Fruit fly (Drosophila melanogaster): ENCODE data around the gene CG13398.

CG13398 gene

dm6 chr2L:8374235-8374634 lies 40.8 kb downstream of the CG13398 start, which contains the start of gene Wdr82 (continued):
- TF ChIP-seq CG13287 (GFP tag; IDR thresholded peaks at IDR 0.05; ENCODE audit: partially characterized antibody) (peak; percentile 85), Poxn (GFP tag; IDR thresholded peaks at IDR 0.05) (no peak), run (tag; optimal IDR thresholded peaks at IDR 0.05) (no peak), GATAe (GFP tag; conservative IDR thresholded peaks at IDR 0.05) (no peak), BEAF-32 (GFP tag; optimal IDR thresholded peaks at IDR 0.05) (peak; percentile 65), lab (GFP tag; optimal IDR thresholded peaks at IDR 0.05) (no peak), sug (tag; optimal IDR thresholded peaks at IDR 0.05) (no peak), chinmo (GFP tag; IDR thresholded peaks at IDR 0.05; ENCODE audit: partially characterized antibody) (peak; percentile 83), ssp (GFP tag; IDR thresholded peaks at IDR 0.05) (no peak), Hand (GFP tag; optimal IDR thresholded peaks at IDR 0.05) (no peak), sr (GFP tag; IDR thresholded peaks at IDR 0.05) (no peak), sens (GFP tag) (peak; percentile 82), Mad (GFP tag; optimal IDR thresholded peaks at IDR 0.05) (no peak), HLH4C (GFP tag; IDR thresholded peaks at IDR 0.05; ENCODE audit: partially characterized antibody) (peak; percentile 84), exex (tag; optimal IDR thresholded peaks at IDR 0.05) (peak; percentile 7), lola (GFP tag; optimal IDR thresholded peaks at IDR 0.05) (no peak), pzg (GFP tag; optimal IDR thresholded peaks at IDR 0.05) (peak; percentile 65), nerfin-1 (tag; optimal IDR thresholded peaks at IDR 0.05) (no peak), sna (GFP tag; IDR thresholded peaks at IDR 0.05; ENCODE audit: partially characterized antibody) (peak; percentile 73), CG9609 (GFP tag; optimal IDR thresholded peaks at IDR 0.05) (no peak), CG1832 (GFP tag; optimal IDR thresholded peaks at IDR 0.05) (no peak), tgo (GFP tag; IDR thresholded peaks at IDR 0.05) (no peak), MESR4 (GFP tag; optimal IDR thresholded peaks at IDR 0.05) (peak; percentile 71), Med (GFP tag) (peak; percentile 2), ash1 (GFP tag; optimal IDR thresholded peaks at IDR 0.05) (no peak), Vsx1 (GFP tag; optimal IDR thresholded peaks at IDR 0.05) (no peak), CG31224 (GFP tag; IDR thresholded peaks at IDR 0.05) (no peak), scrt (GFP tag; optimal IDR thresholded peaks at IDR 0.05) (no peak), disco-r (GFP tag; optimal IDR thresholded peaks at IDR 0.05) (no peak), nom (GFP tag; optimal IDR thresholded peaks at IDR 0.05) (no peak), croc (GFP tag; conservative IDR thresholded peaks at IDR 0.05) (no peak), HmgZ (tag; optimal IDR thresholded peaks at IDR 0.05) (no peak), NK7.1 (GFP tag; optimal IDR thresholded peaks at IDR 0.05) (no peak), dmrt11E (tag; optimal IDR thresholded peaks at IDR 0.05) (no peak), CG9932 (GFP tag; IDR thresholded peaks at IDR 0.05) (no peak), CG1529 (GFP tag; optimal IDR thresholded peaks at IDR 0.05) (no peak), Oaz (GFP tag; IDR thresholded peaks at IDR 0.05) (no peak), CG10267 (tag; optimal IDR thresholded peaks at IDR 0.05) (peak; percentile 22), eve (GFP tag; optimal IDR thresholded peaks at IDR 0.05) (no peak), CG3726 (GFP tag; IDR thresholded peaks at IDR 0.05) (no peak), Hsf (GFP tag; optimal IDR thresholded peaks at IDR 0.05) (no peak), Ets97D (GFP tag; optimal IDR thresholded peaks at IDR 0.05) (peak; percentile 7), abd-A (tag; optimal IDR thresholded peaks at IDR 0.05) (no peak), row (GFP tag; IDR thresholded peaks at IDR 0.05) (peak; percentile 41; the same call in 1 of the 3 replicates), CG11723 (GFP tag; optimal IDR thresholded peaks at IDR 0.05) (no peak), gfzf (GFP tag; optimal IDR thresholded peaks at IDR 0.05) (no peak), salm (tag; optimal IDR thresholded peaks at IDR 0.05) (no peak), wdn (GFP tag; IDR thresholded peaks at IDR 0.05) (no peak), Doc3 (GFP tag; IDR thresholded peaks at IDR 0.05; ENCODE audit: partially characterized antibody) (peak; percentile 37; the same call in 1 of the 3 replicates), CG8765 (GFP tag; IDR thresholded peaks at IDR 0.05) (no peak), vvl (GFP tag; IDR thresholded peaks at IDR 0.05) (0 out of 2 replicates have a peak, but pooled peaks have one; percentile 12)

Measured in whole organism, embryonic.